Worm (Caenorhabditis elegans) whole organism, L2 larva: ENCODE measurements around the gene rnh-1.0.
A peak's percentile ranks its signal among the peaks of the same experiment; 100 is the strongest.

Source experiments
- C34F6.9 ChIP-seq: fragments of 150-350 bp; optimal IDR thresholded peaks from 2 replicates; lab custom pipeline; 2014; ENCODE audit warnings: missing biosample characterization, missing genetic modification characterization
- F13H6.1 ChIP-seq: sonication (generic microtip); optimal IDR thresholded peaks from 2 replicates; lab custom pipeline; 2016; ENCODE audit warnings: missing genetic modification characterization, missing compliant biosample characterization
- R02D3.7 ChIP-seq: fragments of 150-350 bp; optimal IDR thresholded peaks from 2 replicates; lab custom pipeline; 2014; ENCODE audit warnings: missing biosample characterization, missing genetic modification characterization
- alr-1 ChIP-seq: fragments of 150-350 bp; optimal IDR thresholded peaks from 2 replicates; lab custom pipeline; 2014; ENCODE audit warnings: missing biosample characterization, missing genetic modification characterization
- aly-2 ChIP-seq: fragments of 150-350 bp; optimal IDR thresholded peaks from 2 replicates; lab custom pipeline; 2014; ENCODE audit warnings: missing biosample characterization, missing genetic modification characterization
- ama-1 ChIP-seq: fragments of 150-350 bp; optimal IDR thresholded peaks from 2 replicates; lab custom pipeline; 2018; ENCODE audit warnings: inconsistent platforms
- blmp-1 ChIP-seq: sonication (generic microtip); optimal IDR thresholded peaks from 2 replicates; lab custom pipeline; 2017; ENCODE audit warnings: missing genetic modification characterization, mild to moderate bottlenecking, missing compliant biosample characterization, antibody characterized with exemption, moderate library complexity; ENCODE audit not compliant: insufficient read depth
- ceh-82 ChIP-seq: fragments of 150-350 bp; optimal IDR thresholded peaks from 2 replicates; lab custom pipeline; 2014; ENCODE audit warnings: missing biosample characterization, missing genetic modification characterization
- crh-2 ChIP-seq: sonication (generic microtip); optimal IDR thresholded peaks from 2 replicates; lab custom pipeline; 2017; ENCODE audit warnings: missing biosample characterization, missing genetic modification characterization
- dmd-4 ChIP-seq: sonication (generic microtip); optimal IDR thresholded peaks from 2 replicates; lab custom pipeline; 2017; ENCODE audit warnings: missing biosample characterization, missing genetic modification characterization
- elt-1 ChIP-seq: fragments of 150-350 bp; optimal IDR thresholded peaks from 2 replicates; lab custom pipeline; 2014; ENCODE audit warnings: missing biosample characterization, missing genetic modification characterization
- fos-1 ChIP-seq: fragments of 150-350 bp; optimal IDR thresholded peaks from 2 replicates; lab custom pipeline; 2014; ENCODE audit warnings: missing biosample characterization, missing genetic modification characterization
- gmeb-1 ChIP-seq: fragments of 150-350 bp; optimal IDR thresholded peaks from 2 replicates; lab custom pipeline; 2014; ENCODE audit warnings: missing biosample characterization, missing genetic modification characterization
- lin-11 ChIP-seq: fragments of 150-350 bp; sonication (generic microtip); optimal IDR thresholded peaks from 2 replicates; lab custom pipeline; 2014; ENCODE audit warnings: missing biosample characterization, missing genetic modification characterization, inconsistent platforms, mixed read lengths
- lin-13 ChIP-seq: fragments of 150-350 bp; optimal IDR thresholded peaks from 2 replicates; lab custom pipeline; 2014; ENCODE audit warnings: missing biosample characterization, missing genetic modification reagents, missing genetic modification characterization
- lin-39 ChIP-seq: fragments of 150-350 bp; optimal IDR thresholded peaks from 2 replicates; lab custom pipeline; 2014; ENCODE audit warnings: missing biosample characterization, missing genetic modification reagents, missing genetic modification characterization
- lsy-2 ChIP-seq, 2 experiments: fragments of 150-350 bp in 1 of 2; sonication (generic microtip) in 1 of 2; optimal IDR thresholded peaks; 2 replicates each; lab custom pipeline; 2014 to 2017; ENCODE audit warnings: missing biosample characterization in 2 of 2, missing genetic modification characterization in 2 of 2
- mab-5 ChIP-seq: fragments of 150-350 bp; optimal IDR thresholded peaks from 2 replicates; lab custom pipeline; 2014; ENCODE audit warnings: missing biosample characterization, missing genetic modification characterization
- mbf-1 ChIP-seq: sonication (generic microtip); optimal IDR thresholded peaks from 2 replicates; lab custom pipeline; 2017; ENCODE audit warnings: missing biosample characterization, missing genetic modification characterization
- mdl-1 ChIP-seq, 2 experiments: fragments of 150-350 bp in 1 of 2; sonication (generic microtip) in 1 of 2; optimal IDR thresholded peaks; 2 replicates each; lab custom pipeline; 2017; ENCODE audit warnings: missing biosample characterization in 2 of 2, missing genetic modification characterization in 2 of 2
- nhr-10 ChIP-seq: sonication (generic microtip); optimal IDR thresholded peaks from 2 replicates; lab custom pipeline; 2017; ENCODE audit warnings: missing biosample characterization, missing genetic modification characterization
- nhr-11 ChIP-seq: fragments of 150-350 bp; optimal IDR thresholded peaks from 2 replicates; lab custom pipeline; 2014; ENCODE audit warnings: missing biosample characterization, missing genetic modification characterization
- nhr-12 ChIP-seq: fragments of 150-350 bp; optimal IDR thresholded peaks from 2 replicates; lab custom pipeline; 2014; ENCODE audit warnings: missing biosample characterization, missing genetic modification characterization
- nhr-129 ChIP-seq: fragments of 150-350 bp; optimal IDR thresholded peaks from 2 replicates; lab custom pipeline; 2014; ENCODE audit warnings: missing biosample characterization, missing genetic modification characterization
- nhr-23 ChIP-seq: fragments of 150-350 bp; optimal IDR thresholded peaks from 2 replicates; lab custom pipeline; 2014; ENCODE audit warnings: missing biosample characterization, missing genetic modification reagents, missing genetic modification characterization
- nhr-237 ChIP-seq: fragments of 150-350 bp; optimal IDR thresholded peaks from 2 replicates; lab custom pipeline; 2014; ENCODE audit warnings: missing biosample characterization, missing genetic modification characterization
- nhr-6 ChIP-seq: fragments of 150-350 bp; optimal IDR thresholded peaks from 2 replicates; lab custom pipeline; 2014; ENCODE audit warnings: missing biosample characterization, missing genetic modification characterization
- nhr-77 ChIP-seq: fragments of 150-350 bp; optimal IDR thresholded peaks from 2 replicates; lab custom pipeline; 2014; ENCODE audit warnings: missing biosample characterization, missing genetic modification characterization
- peb-1 ChIP-seq: fragments of 150-350 bp; optimal IDR thresholded peaks from 2 replicates; lab custom pipeline; 2014; ENCODE audit warnings: missing biosample characterization, missing genetic modification characterization
- sem-4 ChIP-seq: fragments of 150-350 bp; optimal IDR thresholded peaks from 2 replicates; lab custom pipeline; 2014; ENCODE audit warnings: missing biosample characterization, missing genetic modification reagents, missing genetic modification characterization
- skn-1 ChIP-seq: sonication (generic microtip); optimal IDR thresholded peaks from 2 replicates; lab custom pipeline; 2017; ENCODE audit warnings: missing biosample characterization, missing genetic modification characterization
- sma-9 ChIP-seq, 2 experiments: fragments of 150-350 bp in 1 of 2; sonication (generic microtip) in 1 of 2; optimal IDR thresholded peaks; 2 replicates each; lab custom pipeline; 2014 to 2016; ENCODE audit warnings: missing genetic modification characterization in 2 of 2, mild to moderate bottlenecking in 1 of 2, missing biosample characterization in 1 of 2, missing compliant biosample characterization in 1 of 2, missing genetic modification reagents in 1 of 2, moderate library complexity in 1 of 2
- snpc-4 ChIP-seq: fragments of 150-350 bp; optimal IDR thresholded peaks from 2 replicates; lab custom pipeline; 2014; ENCODE audit warnings: missing biosample characterization, missing genetic modification characterization
- unc-55 ChIP-seq: fragments of 150-350 bp; sonication (generic microtip); optimal IDR thresholded peaks from 3 replicates; lab custom pipeline; 2014; ENCODE audit warnings: missing biosample characterization, missing genetic modification reagents, missing genetic modification characterization
- zag-1 ChIP-seq: fragments of 150-350 bp; optimal IDR thresholded peaks from 2 replicates; lab custom pipeline; 2014; ENCODE audit warnings: missing biosample characterization, missing genetic modification characterization
- ztf-1 ChIP-seq: fragments of 200-800 bp; sonication (Bioruptor generic); conservative IDR thresholded peaks from 2 replicates; pipeline ENCODE4 v1.3.6; 2022; ENCODE audit warnings: missing genetic modification characterization, missing compliant biosample characterization
- ztf-11 ChIP-seq: sonication (generic microtip); optimal IDR thresholded peaks from 2 replicates; lab custom pipeline; 2017; ENCODE audit warnings: missing biosample characterization, missing genetic modification characterization
- ztf-4 ChIP-seq: fragments of 150-350 bp; optimal IDR thresholded peaks from 2 replicates; lab custom pipeline; 2014; ENCODE audit warnings: missing biosample characterization, missing genetic modification characterization

Gene rnh-1.0

ce11 chrII:5033935-5034334 lies 38.8 kb downstream of the rnh-1.0 start, which contains the start of gene F33G12.3:
F33G12.3 (minus strand) TSS chrII:5034035.
- TF ChIP-seq F13H6.1 (tag; lab: Kevin White, UChicago) = no peak
- TF ChIP-seq nhr-12 (tag; lab: Kevin White, UChicago) = no peak
- TF ChIP-seq blmp-1 (tag; lab: Kevin White, UChicago) = no peak
- TF ChIP-seq crh-2 (tag; lab: Kevin White, UChicago) = no peak
- no peak for TF ChIP-seq ztf-1 (GFP tag; lab: Robert Waterston, UW)
- TF ChIP-seq nhr-237 (tag; lab: Kevin White, UChicago) = no peak
- no peak for TF ChIP-seq nhr-77 (tag; lab: Kevin White, UChicago)
- TF ChIP-seq R02D3.7 (tag; lab: Kevin White, UChicago) = no peak
- no peak for TF ChIP-seq sem-4 (tag; lab: Kevin White, UChicago)
- TF ChIP-seq peb-1 (tag; lab: Kevin White, UChicago) = no peak
- TF ChIP-seq lin-39 (tag; lab: Kevin White, UChicago) = no peak
- no peak for TF ChIP-seq mbf-1
- no peak for TF ChIP-seq mab-5 (tag; lab: Kevin White, UChicago)

- TF ChIP-seq aly-2 (tag; lab: Kevin White, UChicago) (no peak), skn-1 (tag; lab: Kevin White, UChicago) (no peak), nhr-237 (tag; lab: Kevin White, UChicago) (no peak)
These were observed 41.0 kb downstream of the rnh-1.0 start, which contains the start of gene lrr-1 for ce11 chrII:5036128-5036527. lrr-1 (minus strand) TSS chrII:5036439.

- peak; percentile 13 for TF ChIP-seq unc-55 (GFP tag; lab: Kevin White, UChicago)
- no peak for TF ChIP-seq sem-4 (tag; lab: Kevin White, UChicago)
- TF ChIP-seq C34F6.9 (tag; lab: Kevin White, UChicago) = peak; percentile 28
- TF ChIP-seq lin-13 (GFP tag; lab: Kevin White, UChicago) = no peak
- peak; percentile 34 for TF ChIP-seq crh-2 (tag; lab: Kevin White, UChicago)
- no peak for TF ChIP-seq nhr-10 (tag; lab: Kevin White, UChicago)
- peak; percentile 19 for TF ChIP-seq nhr-129
- peak in 1 of 2 experiments; percentile 50 for TF ChIP-seq lsy-2 (tag; optimal IDR thresholded peaks at IDR 0.05; lab: Kevin White, UChicago)
- TF ChIP-seq zag-1 = no peak
- TF ChIP-seq nhr-6 (tag; lab: Kevin White, UChicago) = no peak
- no peak for TF ChIP-seq ztf-11 (tag; lab: Kevin White, UChicago)
- no peak for TF ChIP-seq mab-5 (tag; lab: Kevin White, UChicago)
These were observed 44.8 kb downstream of the rnh-1.0 start, which contains the start of gene golg-2 for ce11 chrII:5039912-5040311. golg-2 (minus strand) TSS chrII:5040091.

- TF ChIP-seq crh-2 (tag; lab: Kevin White, UChicago) (no peak), sem-4 (tag; lab: Kevin White, UChicago) (no peak), unc-55 (GFP tag; lab: Kevin White, UChicago) (peak; percentile 15), C34F6.9 (tag; lab: Kevin White, UChicago) (peak; percentile 5), fos-1 (tag; lab: Kevin White, UChicago) (no peak), lsy-2 (tag; optimal IDR thresholded peaks at IDR 0.05; lab: Kevin White, UChicago) (peak in 1 of 2 experiments; percentile 7), skn-1 (tag; lab: Kevin White, UChicago) (no peak), nhr-6 (tag; lab: Kevin White, UChicago) (no peak), nhr-237 (tag; lab: Kevin White, UChicago) (no peak)
- TF ChIP-seq, all 48 proteins: peak for 3
These were observed 45.6 kb downstream of the rnh-1.0 start, which contains the start of gene F33G12.7 for ce11 chrII:5040631-5041156. F33G12.7 (minus strand) TSS chrII:5040681.

ce11 chrII:5042381-5042930 lies 47.3 kb downstream of the rnh-1.0 start:
- peak; percentile 53 for TF ChIP-seq unc-55 (GFP tag; lab: Kevin White, UChicago)
- TF ChIP-seq mbf-1 = no peak
- no peak for TF ChIP-seq sem-4 (tag; lab: Kevin White, UChicago)
- TF ChIP-seq lin-13 (GFP tag; lab: Kevin White, UChicago) = no peak
- TF ChIP-seq snpc-4 (tag; lab: Kevin White, UChicago) = no peak
- TF ChIP-seq lin-39 (tag; lab: Kevin White, UChicago) = no peak
- no peak for TF ChIP-seq gmeb-1 (tag; lab: Kevin White, UChicago)
- TF ChIP-seq nhr-129 = peak; percentile 15
- no peak for TF ChIP-seq ztf-11 (tag; lab: Kevin White, UChicago)
- TF ChIP-seq blmp-1 (tag; lab: Kevin White, UChicago) = no peak
- TF ChIP-seq ztf-4 (tag; lab: Kevin White, UChicago) = no peak
- TF ChIP-seq nhr-77 (tag; lab: Kevin White, UChicago) = no peak
- no peak for TF ChIP-seq aly-2 (tag; lab: Kevin White, UChicago)
- TF ChIP-seq ceh-82 (tag; lab: Kevin White, UChicago) = no peak
- TF ChIP-seq dmd-4 (tag; lab: Kevin White, UChicago) = no peak
- no peak for TF ChIP-seq nhr-23 (tag; lab: Kevin White, UChicago)
- no peak for TF ChIP-seq alr-1 (tag; lab: Kevin White, UChicago)
- no peak for TF ChIP-seq fos-1 (tag; lab: Kevin White, UChicago)
- TF ChIP-seq elt-1 (tag; lab: Kevin White, UChicago) = no peak
- TF ChIP-seq nhr-237 (tag; lab: Kevin White, UChicago) = no peak
- TF ChIP-seq nhr-11 (tag; lab: Kevin White, UChicago) = no peak
- TF ChIP-seq lin-11 = no peak
- no peak for TF ChIP-seq mdl-1 (tag; optimal IDR thresholded peaks at IDR 0.05; lab: Kevin White, UChicago)
- no peak for TF ChIP-seq sma-9 (GFP tag; optimal IDR thresholded peaks at IDR 0.05; lab: Kevin White, UChicago)
- TF ChIP-seq sma-9 (tag; optimal IDR thresholded peaks at IDR 0.05; lab: Kevin White, UChicago) = no peak
- TF ChIP-seq crh-2 (tag; lab: Kevin White, UChicago) = no peak
- TF ChIP-seq nhr-6 (tag; lab: Kevin White, UChicago) = peak; percentile 11
- no peak for TF ChIP-seq mab-5 (tag; lab: Kevin White, UChicago)
- peak; percentile 24 for TF ChIP-seq zag-1
- no peak for TF ChIP-seq ama-1
- TF ChIP-seq nhr-12 (tag; lab: Kevin White, UChicago) = no peak
- TF ChIP-seq F13H6.1 (tag; lab: Kevin White, UChicago) = peak; percentile 37
